Worm (Caenorhabditis elegans) whole organism, L4/young adult: ENCODE results near the gene F12F6.1.

ENCODE experiments used
- dao-5 ChIP-seq: sonication (generic microtip); optimal IDR thresholded peaks from 2 replicates; lab custom pipeline; 2016; ENCODE audit warnings: missing genotype, missing genetic modification characterization, moderate library complexity, missing compliant biosample characterization
- him-1 ChIP-seq: sonication (generic microtip); optimal IDR thresholded peaks from 2 replicates; lab custom pipeline; 2016; ENCODE audit warnings: missing genotype, missing genetic modification reagents, missing genetic modification characterization, missing compliant biosample characterization

ce11 chrIV:11549694-11550093, 34.1 kb upstream of the F12F6.1 start:
- TF ChIP-seq dao-5, result peak; percentile 63
- peak; percentile 65 for TF ChIP-seq him-1 (tag; lab: Kevin White, UChicago)
